Fruit fly (Drosophila melanogaster): ENCODE data around the gene CG13949.

dm6 chr2L:868961-869360 is 13.8 kb downstream of the CG13949 start:
- no peak for TF ChIP-seq Mnt (GFP tag; optimal IDR thresholded peaks at IDR 0.05)
- no peak for TF ChIP-seq ovo (GFP tag; optimal IDR thresholded peaks at IDR 0.05)
- TF ChIP-seq CG1620 (GFP tag; optimal IDR thresholded peaks at IDR 0.05): no peak
- TF ChIP-seq kay (GFP tag; ENCODE audit: borderline replicate concordance): no peak
- no peak for TF ChIP-seq cic (GFP tag; optimal IDR thresholded peaks at IDR 0.05)
- TF ChIP-seq Clk (GFP tag; optimal IDR thresholded peaks at IDR 0.05): no peak
- no peak for TF ChIP-seq CG7101 (tag; optimal IDR thresholded peaks at IDR 0.05)
- no peak for TF ChIP-seq toe (GFP tag; optimal IDR thresholded peaks at IDR 0.05)
- no peak for TF ChIP-seq tj (GFP tag; optimal IDR thresholded peaks at IDR 0.05)
- TF ChIP-seq Hr96 (GFP tag; optimal IDR thresholded peaks at IDR 0.05): no peak
- no peak for TF ChIP-seq CG11617 (GFP tag; optimal IDR thresholded peaks at IDR 0.05)
- no peak for TF ChIP-seq CG5204 (GFP tag; optimal IDR thresholded peaks at IDR 0.05)
